Worm (Caenorhabditis elegans): ENCODE results near the gene R02D5.10.

Gene R02D5.10

DNA sequence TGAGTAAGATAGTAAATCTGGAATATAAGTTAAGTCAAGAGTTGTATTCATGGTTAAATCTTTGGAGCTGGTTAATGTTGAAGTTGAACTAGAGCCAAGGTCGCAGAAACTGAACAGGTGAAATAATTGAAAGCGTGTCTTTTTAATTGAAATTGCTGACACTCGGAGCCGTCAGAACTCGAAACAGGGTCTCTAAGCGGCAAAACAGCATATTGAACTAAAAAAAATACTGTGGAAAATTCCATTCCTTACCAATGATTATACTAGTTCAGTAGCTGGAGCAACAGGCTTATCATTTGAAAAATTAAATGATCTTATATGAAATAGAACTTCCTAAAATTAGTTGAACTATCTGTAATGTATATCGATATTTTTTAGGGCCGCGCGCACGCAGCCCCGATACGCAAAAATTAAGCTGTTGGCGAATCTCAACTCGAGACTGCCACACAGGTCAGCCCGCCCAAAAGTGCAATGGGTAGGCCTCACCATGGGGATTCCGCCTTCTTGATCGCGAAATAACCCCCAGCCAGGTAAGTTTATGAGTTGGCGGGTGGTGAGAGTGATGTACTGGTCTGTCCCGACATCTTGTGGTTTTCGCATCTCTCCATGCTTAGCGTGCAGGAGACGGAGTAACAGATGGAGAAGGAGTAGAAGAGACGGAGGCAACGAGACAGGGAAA, 13.8 kb upstream of the R02D5.10 start, which contains the start of gene srz-97 (continued):
- TF ChIP-seq fkh-3 (tag; optimal IDR thresholded peaks at IDR 0.05) (no peak), C17E4.6 (GFP tag; IDR thresholded peaks at IDR 0.05) (no peak), pha-4 (tag; optimal IDR thresholded peaks at IDR 0.05) (no peak), lin-54 (GFP tag; optimal IDR thresholded peaks at IDR 0.05) (peak; percentile 13), Y95B8A.8 (GFP tag; IDR thresholded peaks at IDR 0.05) (peak; percentile 83; the same call in 1 of the 2 replicates), hmg-20 (GFP tag; IDR thresholded peaks at IDR 0.05) (0 out of 2 replicates have a peak, but pooled peaks have one; percentile 45), lin-26 (GFP tag; IDR thresholded peaks at IDR 0.05) (peak; percentile 68; the same call in 1 of the 2 replicates), chd-7 (tag; optimal IDR thresholded peaks at IDR 0.05) (peak; percentile 34), F22D6.2 (tag; optimal IDR thresholded peaks at IDR 0.05) (no peak), F33H1.4 (GFP tag; IDR thresholded peaks at IDR 0.05) (peak; percentile 35; the same call in 1 of the 2 replicates), pbrm-1 (GFP tag; IDR thresholded peaks at IDR 0.05) (peak; percentile 79), ztf-18 (tag; optimal IDR thresholded peaks at IDR 0.05) (peak; percentile 27), Y53F4B.3 (GFP tag; IDR thresholded peaks at IDR 0.05) (no peak), mel-28 (tag; optimal IDR thresholded peaks at IDR 0.05; ENCODE audit: borderline replicate concordance) (no peak), ztf-28 (GFP tag; IDR thresholded peaks at IDR 0.05) (no peak), him-1 (tag; optimal IDR thresholded peaks at IDR 0.05) (peak; percentile 79), aptf-2 (GFP tag; conservative IDR thresholded peaks at IDR 0.05) (peak; percentile 64; the same call in 1 of the 2 replicates), bed-1 (GFP tag; IDR thresholded peaks at IDR 0.05) (no peak), attf-6 (GFP tag; IDR thresholded peaks at IDR 0.05) (peak; percentile 84), madf-6 (GFP tag; IDR thresholded peaks at IDR 0.05) (peak; percentile 83), ztf-22 (GFP tag; optimal IDR thresholded peaks at IDR 0.05) (no peak), egrh-3 (GFP tag; IDR thresholded peaks at IDR 0.05) (0 out of 2 replicates have a peak, but pooled peaks have one; percentile 31), lsl-1 (GFP tag; optimal IDR thresholded peaks at IDR 0.05) (peak; percentile 59), lag-1 (GFP tag; IDR thresholded peaks at IDR 0.05) (no peak), mcd-1 (GFP tag; IDR thresholded peaks at IDR 0.05) (peak; percentile 74), B0336.3 (GFP tag; IDR thresholded peaks at IDR 0.05) (peak; percentile 62), mes-4 (tag; optimal IDR thresholded peaks at IDR 0.05) (peak; percentile 17), madf-8 (GFP tag; conservative IDR thresholded peaks at IDR 0.05) (peak; percentile 46), hrde-1 (tag; optimal IDR thresholded peaks at IDR 0.05; ENCODE audit: borderline replicate concordance) (no peak), rcor-1 (GFP tag; IDR thresholded peaks at IDR 0.05) (peak; percentile 81), lir-1 (GFP tag; conservative IDR thresholded peaks at IDR 0.05) (no peak), Y79H2A.3 (GFP tag; conservative IDR thresholded peaks at IDR 0.05) (0 out of 2 replicates have a peak, but pooled peaks have one; percentile 42)

ce11 chrV:14468931-14469330, 13.2 kb upstream of the R02D5.10 start, which contains the start of gene clec-57:
Gene clec-57 (plus strand): TSS chrV:14469231.
- TF ChIP-seq aptf-2 (GFP tag; conservative IDR thresholded peaks at IDR 0.05) (no peak), lsy-27 (tag; optimal IDR thresholded peaks at IDR 0.05; ENCODE audit: borderline replicate concordance, insufficient read depth) (no peak), ztf-28 (GFP tag; IDR thresholded peaks at IDR 0.05) (no peak), nhr-80 (tag; optimal IDR thresholded peaks at IDR 0.05) (no peak), Y79H2A.3 (GFP tag; conservative IDR thresholded peaks at IDR 0.05) (no peak), let-607 (tag; optimal IDR thresholded peaks at IDR 0.05) (no peak), nhr-27 (tag; optimal IDR thresholded peaks at IDR 0.05) (no peak), dpl-1 (GFP tag; optimal IDR thresholded peaks at IDR 0.05) (no peak), ztf-22 (GFP tag; optimal IDR thresholded peaks at IDR 0.05) (no peak), snpc-4 (GFP tag; optimal IDR thresholded peaks at IDR 0.05) (no peak), snpc-4 (tag; optimal IDR thresholded peaks at IDR 0.05) (no peak), mes-4 (tag; optimal IDR thresholded peaks at IDR 0.05) (no peak), F55B11.4 (tag; optimal IDR thresholded peaks at IDR 0.05; ENCODE audit: borderline replicate concordance, insufficient read depth) (no peak), ekl-4 (GFP tag; IDR thresholded peaks at IDR 0.05) (no peak)

Data from whole organism, young adult.